Fruit fly (Drosophila melanogaster) whole organism, embryonic: ENCODE results near the gene CAH7.

Experiments
- Abd-B ChIP-seq: fragments of 200-800 bp; sonication (Bioruptor generic); optimal IDR thresholded peaks from 2 replicates; lab custom pipeline; 2018; ENCODE audit warnings: missing biosample characterization, mild to moderate bottlenecking, missing genetic modification characterization, moderate library complexity
- CG10209 ChIP-seq: fragments of 200-800 bp; sonication (Bioruptor generic); optimal IDR thresholded peaks from 3 replicates; lab custom pipeline; 2017; ENCODE audit warnings: missing biosample characterization, mild to moderate bottlenecking, missing genetic modification characterization, missing genetic modification reagents
- CG10366 ChIP-seq: fragments of 200-800 bp; sonication (Bioruptor generic); IDR thresholded peaks from 2 replicates; pipeline ENCODE4 v1.3.6; 2022; ENCODE audit warnings: missing biosample characterization, missing genetic modification characterization
- CG11085 ChIP-seq: fragments of 200-800 bp; sonication (Bioruptor generic); IDR thresholded peaks from 2 replicates; pipeline ENCODE4 v1.3.6; 2022; ENCODE audit warnings: missing biosample characterization, missing genetic modification characterization
- CG11093 ChIP-seq: fragments of 200-800 bp; sonication (Bioruptor generic); IDR thresholded peaks from 3 replicates; pipeline ENCODE4 v1.3.6; 2022; ENCODE audit warnings: missing biosample characterization, missing genetic modification characterization
- CG12391 ChIP-seq: fragments of 200-800 bp; sonication (Bioruptor generic); optimal IDR thresholded peaks from 3 replicates; lab custom pipeline; 2018; ENCODE audit warnings: missing biosample characterization, mild to moderate bottlenecking, missing genetic modification characterization, moderate library complexity
- CG13624 ChIP-seq: fragments of 200-800 bp; sonication (Bioruptor generic); optimal IDR thresholded peaks from 2 replicates; lab custom pipeline; 2016; ENCODE audit warnings: missing biosample characterization, missing genetic modification characterization
- CG1529 ChIP-seq: fragments of 200-800 bp; sonication (Bioruptor generic); optimal IDR thresholded peaks from 3 replicates; lab custom pipeline; 2018; ENCODE audit warnings: missing biosample characterization, missing genetic modification characterization
- CG1603 ChIP-seq: fragments of 200-800 bp; sonication (Bioruptor generic); optimal IDR thresholded peaks from 2 replicates; lab custom pipeline; 2019; ENCODE audit warnings: missing biosample characterization, mild to moderate bottlenecking, missing genetic modification characterization, moderate library complexity
- CG17186 ChIP-seq: fragments of 200-800 bp; sonication (Bioruptor generic); optimal IDR thresholded peaks from 3 replicates; lab custom pipeline; 2017; ENCODE audit warnings: missing biosample characterization, missing genetic modification reagents, missing genetic modification characterization
- CG32767 ChIP-seq: fragments of 200-800 bp; sonication (Bioruptor generic); IDR thresholded peaks from 2 replicates; pipeline ENCODE4 v1.3.6; 2022; ENCODE audit warnings: missing biosample characterization, missing genetic modification characterization
- CG3847 ChIP-seq: fragments of 200-800 bp; sonication (Bioruptor generic); IDR thresholded peaks from 2 replicates; pipeline ENCODE4 v1.3.6; 2022; ENCODE audit warnings: missing biosample characterization, missing genetic modification characterization
- CG4328 ChIP-seq: fragments of 200-800 bp; sonication (Bioruptor generic); optimal IDR thresholded peaks from 3 replicates; lab custom pipeline; 2017; ENCODE audit warnings: missing biosample characterization, missing genetic modification reagents, missing genetic modification characterization
- CG6254 ChIP-seq: fragments of 200-800 bp; sonication (Bioruptor generic); optimal IDR thresholded peaks from 3 replicates; lab custom pipeline; 2017; ENCODE audit warnings: mild to moderate bottlenecking, missing biosample characterization, missing genetic modification reagents, missing genetic modification characterization
- CG6765 ChIP-seq: fragments of 200-800 bp; sonication (Bioruptor generic); optimal IDR thresholded peaks from 3 replicates; lab custom pipeline; 2017; ENCODE audit warnings: missing biosample characterization, mild to moderate bottlenecking, missing genetic modification characterization
- CG7987 ChIP-seq: fragments of 200-800 bp; sonication (Bioruptor generic); optimal IDR thresholded peaks from 2 replicates; lab custom pipeline; 2018; ENCODE audit warnings: missing biosample characterization, mild to moderate bottlenecking, missing genetic modification characterization, moderate library complexity
- CG8388 ChIP-seq: fragments of 200-800 bp; sonication (Bioruptor generic); optimal IDR thresholded peaks from 2 replicates; lab custom pipeline; 2019; ENCODE audit warnings: missing biosample characterization, mild to moderate bottlenecking, missing genetic modification characterization, moderate library complexity
- D19A ChIP-seq: fragments of 200-800 bp; optimal IDR thresholded peaks from 3 replicates; lab custom pipeline; 2019; ENCODE audit warnings: missing biosample characterization, mild to moderate bottlenecking, missing genetic modification characterization, moderate library complexity
- Dad ChIP-seq: fragments of 200-800 bp; sonication (Bioruptor generic); optimal IDR thresholded peaks from 3 replicates; lab custom pipeline; 2016; ENCODE audit warnings: missing biosample characterization, missing genetic modification characterization
- Ets97D ChIP-seq: fragments of 200-800 bp; sonication (Bioruptor generic); optimal IDR thresholded peaks from 3 replicates; lab custom pipeline; 2016; ENCODE audit warnings: missing biosample characterization, missing genetic modification characterization
- H15 ChIP-seq: fragments of 200-800 bp; sonication (Bioruptor generic); IDR thresholded peaks from 3 replicates; pipeline ENCODE4 v1.3.6; 2022; ENCODE audit warnings: missing biosample characterization, missing genetic modification characterization
- Hey ChIP-seq: fragments of 200-800 bp; sonication (Bioruptor generic); optimal IDR thresholded peaks from 3 replicates; lab custom pipeline; 2018; ENCODE audit warnings: missing biosample characterization, mild to moderate bottlenecking, missing genetic modification characterization
- HmgZ ChIP-seq: fragments of 200-800 bp; sonication (Bioruptor generic); optimal IDR thresholded peaks from 2 replicates; lab custom pipeline; 2018; ENCODE audit warnings: missing biosample characterization, mild to moderate bottlenecking, missing genetic modification characterization
- Lhr ChIP-seq: fragments of 200-800 bp; sonication (Bioruptor generic); optimal IDR thresholded peaks from 3 replicates; lab custom pipeline; 2017; ENCODE audit warnings: mild to moderate bottlenecking, missing biosample characterization, missing genetic modification reagents, missing genetic modification characterization
- NK7.1 ChIP-seq: fragments of 200-800 bp; sonication (Bioruptor generic); optimal IDR thresholded peaks from 3 replicates; lab custom pipeline; 2016; ENCODE audit warnings: missing biosample characterization, missing genetic modification characterization
- Nf-YC ChIP-seq: fragments of 200-800 bp; optimal IDR thresholded peaks from 3 replicates; lab custom pipeline; 2019; ENCODE audit warnings: missing biosample characterization, mild to moderate bottlenecking, missing genetic modification characterization, moderate library complexity
- Scr ChIP-seq: fragments of 200-800 bp; sonication (Bioruptor generic); IDR thresholded peaks from 2 replicates; pipeline ENCODE4 v1.3.6; 2022; ENCODE audit warnings: missing biosample characterization, missing genetic modification characterization; ENCODE audit not compliant: partially characterized antibody
- Six4 ChIP-seq: fragments of 200-800 bp; sonication (Bioruptor generic); optimal IDR thresholded peaks from 2 replicates; lab custom pipeline; 2016; ENCODE audit warnings: missing biosample characterization, missing genetic modification characterization
- Spps ChIP-seq: fragments of 200-800 bp; sonication (Bioruptor generic); optimal IDR thresholded peaks from 2 replicates; lab custom pipeline; 2018; ENCODE audit warnings: missing biosample characterization, mild to moderate bottlenecking, missing genetic modification characterization
- bbx ChIP-seq: fragments of 200-800 bp; sonication (Bioruptor generic); IDR thresholded peaks from 2 replicates; pipeline ENCODE4 v1.3.6; 2022; ENCODE audit warnings: missing biosample characterization, missing genetic modification characterization; ENCODE audit not compliant: partially characterized antibody
- bigmax ChIP-seq: fragments of 200-800 bp; sonication (Bioruptor generic); optimal IDR thresholded peaks from 2 replicates; lab custom pipeline; 2018; ENCODE audit warnings: missing biosample characterization, mild to moderate bottlenecking, missing genetic modification characterization
- bsh ChIP-seq, 2 experiments: fragments of 200-800 bp; sonication (Bioruptor generic); optimal IDR thresholded peaks; 2 replicates each; lab custom pipeline; 2017 to 2018; ENCODE audit warnings: mild to moderate bottlenecking in 2 of 2, missing biosample characterization in 2 of 2, missing genetic modification characterization in 2 of 2, moderate library complexity in 1 of 2
- chinmo ChIP-seq: fragments of 200-800 bp; sonication (Bioruptor generic); IDR thresholded peaks from 4 replicates; pipeline ENCODE4 v1.3.6; 2022; ENCODE audit warnings: missing biosample characterization, missing genetic modification characterization; ENCODE audit not compliant: partially characterized antibody
- croc ChIP-seq: fragments of 200-800 bp; sonication (Bioruptor generic); conservative IDR thresholded peaks from 3 replicates; pipeline ENCODE4 v1.3.6; 2022; ENCODE audit warnings: missing biosample characterization, missing genetic modification characterization
- dati ChIP-seq: fragments of 200-800 bp; sonication (Bioruptor generic); IDR thresholded peaks from 2 replicates; pipeline ENCODE4 v1.3.6; 2022; ENCODE audit warnings: missing biosample characterization, missing genetic modification characterization
- h ChIP-seq: fragments of >200 bp; optimal IDR thresholded peaks from 2 replicates; lab custom pipeline; 2017
- kah ChIP-seq: fragments of 200-800 bp; sonication (Bioruptor generic); optimal IDR thresholded peaks from 2 replicates; lab custom pipeline; 2018; ENCODE audit warnings: missing biosample characterization, mild to moderate bottlenecking, missing genetic modification characterization
- knrl ChIP-seq: fragments of 200-800 bp; sonication (Bioruptor generic); IDR thresholded peaks from 3 replicates; pipeline ENCODE4 v1.3.6; 2022; ENCODE audit warnings: missing biosample characterization, missing genetic modification characterization; ENCODE audit not compliant: partially characterized antibody
- nom ChIP-seq: fragments of 200-800 bp; sonication (Bioruptor generic); optimal IDR thresholded peaks from 2 replicates; lab custom pipeline; 2017; ENCODE audit warnings: missing biosample characterization, missing genetic modification characterization, mild to moderate bottlenecking, moderate library complexity, missing genetic modification reagents
- p53 ChIP-seq: fragments of 200-800 bp; sonication (Bioruptor generic); optimal IDR thresholded peaks from 2 replicates; lab custom pipeline; 2016; ENCODE audit warnings: missing biosample characterization, missing genetic modification characterization
- seq ChIP-seq: fragments of 200-800 bp; sonication (Bioruptor generic); IDR thresholded peaks from 2 replicates; pipeline ENCODE4 v1.3.6; 2022; ENCODE audit warnings: missing biosample characterization, missing genetic modification characterization
- sna ChIP-seq: fragments of 200-800 bp; sonication (Bioruptor generic); IDR thresholded peaks from 2 replicates; pipeline ENCODE4 v1.3.6; 2022; ENCODE audit warnings: missing biosample characterization, missing genetic modification characterization; ENCODE audit not compliant: partially characterized antibody
- so ChIP-seq: fragments of 200-800 bp; sonication (Bioruptor generic); IDR thresholded peaks from 3 replicates; pipeline ENCODE4 v1.3.6; 2022; ENCODE audit warnings: missing biosample characterization, missing genetic modification characterization
- sr ChIP-seq: fragments of 200-800 bp; sonication (Bioruptor generic); IDR thresholded peaks from 3 replicates; pipeline ENCODE4 v1.3.6; 2022; ENCODE audit warnings: missing biosample characterization, missing genetic modification characterization
- stwl ChIP-seq: fragments of 200-800 bp; sonication (Bioruptor generic); optimal IDR thresholded peaks from 3 replicates; lab custom pipeline; 2018; ENCODE audit warnings: missing biosample characterization, mild to moderate bottlenecking, missing genetic modification characterization, moderate library complexity
- tx ChIP-seq: fragments of 200-800 bp; sonication (Bioruptor generic); optimal IDR thresholded peaks from 2 replicates; lab custom pipeline; 2016; ENCODE audit warnings: missing biosample characterization, missing genetic modification characterization
- unc-4 ChIP-seq: fragments of 200-800 bp; sonication (Bioruptor generic); IDR thresholded peaks from 2 replicates; pipeline ENCODE4 v1.3.6; 2022; ENCODE audit warnings: missing biosample characterization, missing genetic modification characterization; ENCODE audit not compliant: partially characterized antibody
- wdn ChIP-seq: fragments of 200-800 bp; sonication (Bioruptor generic); IDR thresholded peaks from 2 replicates; pipeline ENCODE4 v1.3.6; 2022; ENCODE audit warnings: missing biosample characterization, missing genetic modification characterization
- wor ChIP-seq: fragments of 200-800 bp; sonication (Bioruptor generic); IDR thresholded peaks from 2 replicates; pipeline ENCODE4 v1.3.6; 2022; ENCODE audit warnings: missing biosample characterization, missing genetic modification characterization

The CAH7 gene

dm6 chr3R:10100498-10101196 lies 11.4 kb upstream of the CAH7 start (continued):
- TF ChIP-seq nom (GFP tag; lab: Kevin White, UChicago), result no peak
- no peak for TF ChIP-seq NK7.1 (GFP tag; lab: Kevin White, UChicago)
- TF ChIP-seq H15, result 0 out of 3 replicates have a peak, but pooled peaks have one; percentile 53
- no peak for TF ChIP-seq CG32767
- TF ChIP-seq CG6254 (GFP tag; lab: Kevin White, UChicago), result no peak
- no peak for TF ChIP-seq Hey (tag; lab: Kevin White, UChicago)
- TF ChIP-seq kah (GFP tag; lab: Kevin White, UChicago), result no peak
- TF ChIP-seq Ets97D, result peak; percentile 28
- TF ChIP-seq CG1529 (GFP tag; lab: Kevin White, UChicago), result no peak
- TF ChIP-seq Six4, result peak; percentile 33
- TF ChIP-seq CG12391 (tag; lab: Kevin White, UChicago), result peak; percentile 11
- no peak for TF ChIP-seq croc (GFP tag; lab: Robert Waterston, UW)
- peak; percentile 78 for TF ChIP-seq CG7987 (GFP tag; lab: Kevin White, UChicago)
- peak; percentile 16; the same call in 1 of the 2 replicates for TF ChIP-seq CG11085 (GFP tag; lab: Robert Waterston, UW)
- TF ChIP-seq CG1603 (tag; lab: Kevin White, UChicago), result peak; percentile 45
- TF ChIP-seq h (lab: Kevin White, UChicago), result no peak
- TF ChIP-seq so (GFP tag; lab: Robert Waterston, UW), result no peak
- no peak for TF ChIP-seq CG4328 (GFP tag; lab: Kevin White, UChicago)
- no peak for TF ChIP-seq dati (GFP tag; lab: Robert Waterston, UW)
- TF ChIP-seq chinmo (GFP tag; lab: Robert Waterston, UW), result peak; percentile 82; the same call in 2 of the 4 replicates
- TF ChIP-seq Dad, result no peak
- no peak for TF ChIP-seq D19A (tag; lab: Kevin White, UChicago)
- TF ChIP-seq Lhr (GFP tag; lab: Kevin White, UChicago), result peak; percentile 63
- TF ChIP-seq bigmax (GFP tag; lab: Kevin White, UChicago), result no peak
- 0 out of 3 replicates have a peak, but pooled peaks have one; percentile 40 for TF ChIP-seq sr (GFP tag; lab: Robert Waterston, UW)
- TF ChIP-seq CG10366 (GFP tag; lab: Robert Waterston, UW), result 0 out of 2 replicates have a peak, but pooled peaks have one; percentile 14
- TF ChIP-seq CG17186 (GFP tag; lab: Kevin White, UChicago), result no peak
- TF ChIP-seq Nf-YC (tag; lab: Kevin White, UChicago), result no peak
- no peak for TF ChIP-seq p53 (GFP tag; lab: Kevin White, UChicago)
- no peak for TF ChIP-seq Scr (GFP tag; lab: Robert Waterston, UW)
- no peak for TF ChIP-seq CG6765 (GFP tag; lab: Kevin White, UChicago)
- no peak for TF ChIP-seq wdn (GFP tag; lab: Robert Waterston, UW)
- TF ChIP-seq seq (GFP tag; lab: Robert Waterston, UW), result 0 out of 2 replicates have a peak, but pooled peaks have one; percentile 19
- TF ChIP-seq Spps (tag; lab: Kevin White, UChicago), result no peak
- peak; percentile 8 for TF ChIP-seq CG10209 (GFP tag; lab: Kevin White, UChicago)
- no peak for TF ChIP-seq Abd-B
- no peak for TF ChIP-seq wor (GFP tag; lab: Robert Waterston, UW)
- TF ChIP-seq CG8388 (GFP tag; lab: Kevin White, UChicago), result no peak
- no peak for TF ChIP-seq sna (GFP tag; lab: Robert Waterston, UW)
- no peak for TF ChIP-seq stwl (tag; lab: Kevin White, UChicago)
- TF ChIP-seq knrl, result no peak; the same call in 2 of the 3 replicates
- TF ChIP-seq unc-4 (GFP tag; lab: Robert Waterston, UW), result no peak
- peak; percentile 18 for TF ChIP-seq CG13624 (GFP tag; lab: Kevin White, UChicago)
- no peak for TF ChIP-seq tx (GFP tag; lab: Kevin White, UChicago)
- TF ChIP-seq HmgZ (tag; lab: Kevin White, UChicago), result peak; percentile 74
- TF ChIP-seq CG11093 (GFP tag; lab: Robert Waterston, UW), result 0 out of 3 replicates have a peak, but pooled peaks have one; percentile 50
- TF ChIP-seq bbx (GFP tag; lab: Robert Waterston, UW), result peak; percentile 35; the same call in 1 of the 2 replicates
- 0 out of 2 replicates have a peak, but pooled peaks have one; percentile 35 for TF ChIP-seq CG3847
- TF ChIP-seq bsh (GFP tag; optimal IDR thresholded peaks at IDR 0.05; lab: Kevin White, UChicago), result peak in 1 of 2 experiments; percentile 11
